Worm (Caenorhabditis elegans) whole organism, mixed stage, embryonic: Measurements from ENCODE around the gene C04E12.2.
"Not testable (repeated sequence)": the region's sequence is repeated elsewhere in the genome, so short reads cannot be mapped to it uniquely, and the experiment has no call there.

ENCODE experiments used
- M03D4.4 ChIP-seq: sonication (generic microtip); optimal IDR thresholded peaks from 2 replicates; lab custom pipeline; 2017; ENCODE audit warnings: mild to moderate bottlenecking, missing genetic modification characterization, missing compliant biosample characterization
- bed-3 ChIP-seq: fragments of 200-800 bp; sonication (Bioruptor generic); optimal IDR thresholded peaks from 3 replicates; lab custom pipeline; 2018; ENCODE audit warnings: mild to moderate bottlenecking, missing genetic modification characterization, moderate library complexity, missing compliant biosample characterization
- ceh-39 ChIP-seq: fragments of 150-350 bp; optimal IDR thresholded peaks from 2 replicates; lab custom pipeline; 2014; ENCODE audit warnings: missing biosample characterization, missing genetic modification characterization
- ceh-43 ChIP-seq: fragments of 200-800 bp; sonication (Bioruptor generic); optimal IDR thresholded peaks from 2 replicates; lab custom pipeline; 2018; ENCODE audit warnings: mild to moderate bottlenecking, missing genetic modification characterization, moderate library complexity, missing compliant biosample characterization
- ceh-83 ChIP-seq: fragments of 200-800 bp; sonication (Bioruptor generic); optimal IDR thresholded peaks from 2 replicates; lab custom pipeline; 2018; ENCODE audit warnings: mild to moderate bottlenecking, missing genetic modification characterization, missing compliant biosample characterization
- ces-1 ChIP-seq: fragments of 150-350 bp; optimal IDR thresholded peaks from 2 replicates; lab custom pipeline; 2014; ENCODE audit warnings: missing biosample characterization, missing genetic modification reagents, missing genetic modification characterization
- cnd-1 ChIP-seq: fragments of 200-800 bp; sonication (Bioruptor generic); optimal IDR thresholded peaks from 2 replicates; lab custom pipeline; 2018; ENCODE audit warnings: mild to moderate bottlenecking, missing genetic modification characterization, missing compliant biosample characterization
- drap-1 ChIP-seq: fragments of 200-800 bp; sonication (Bioruptor generic); optimal IDR thresholded peaks from 3 replicates; lab custom pipeline; 2018; ENCODE audit warnings: mild to moderate bottlenecking, missing genetic modification characterization, missing compliant biosample characterization
- elt-1 ChIP-seq: sonication (generic microtip); optimal IDR thresholded peaks from 2 replicates; lab custom pipeline; 2017; ENCODE audit warnings: missing genetic modification characterization, mild to moderate bottlenecking, missing compliant biosample characterization, antibody characterized with exemption, moderate library complexity, borderline replicate concordance; ENCODE audit not compliant: insufficient read depth
- elt-3 ChIP-seq: fragments of 150-350 bp; optimal IDR thresholded peaks from 2 replicates; lab custom pipeline; 2014; ENCODE audit warnings: missing biosample characterization, missing genetic modification characterization
- ham-2 ChIP-seq: fragments of 200-800 bp; sonication (Bioruptor generic); optimal IDR thresholded peaks from 2 replicates; lab custom pipeline; 2018; ENCODE audit warnings: mild to moderate bottlenecking, missing genetic modification characterization, missing compliant biosample characterization
- hlh-1 ChIP-seq: fragments of 150-350 bp; optimal IDR thresholded peaks from 2 replicates; lab custom pipeline; 2014; ENCODE audit warnings: missing biosample characterization, missing genetic modification reagents, missing genetic modification characterization
- lin-13 ChIP-seq: fragments of 150-350 bp; optimal IDR thresholded peaks from 2 replicates; lab custom pipeline; 2014; ENCODE audit warnings: missing biosample characterization, missing genetic modification characterization
- lin-32 ChIP-seq: fragments of 200-800 bp; sonication (Bioruptor generic); optimal IDR thresholded peaks from 2 replicates; lab custom pipeline; 2018; ENCODE audit warnings: mild to moderate bottlenecking, missing genetic modification characterization, missing compliant biosample characterization
- lsy-2 ChIP-seq: fragments of 150-350 bp; optimal IDR thresholded peaks from 2 replicates; lab custom pipeline; 2014; ENCODE audit warnings: missing biosample characterization, missing genetic modification characterization
- mab-5 ChIP-seq: fragments of 150-350 bp; optimal IDR thresholded peaks from 2 replicates; lab custom pipeline; 2014; ENCODE audit warnings: missing biosample characterization, missing genetic modification characterization
- mep-1 ChIP-seq: fragments of 150-350 bp; optimal IDR thresholded peaks from 2 replicates; lab custom pipeline; 2017; ENCODE audit warnings: missing biosample characterization, missing genetic modification reagents, missing genetic modification characterization, inconsistent platforms
- nhr-12 ChIP-seq: fragments of 150-350 bp; optimal IDR thresholded peaks from 2 replicates; lab custom pipeline; 2014; ENCODE audit warnings: missing biosample characterization, missing genetic modification characterization
- nhr-2 ChIP-seq: fragments of 150-350 bp; optimal IDR thresholded peaks from 2 replicates; lab custom pipeline; 2014; ENCODE audit warnings: missing biosample characterization, missing genetic modification characterization
- nhr-237 ChIP-seq: fragments of 150-350 bp; optimal IDR thresholded peaks from 2 replicates; lab custom pipeline; 2014; ENCODE audit warnings: missing biosample characterization, missing genetic modification characterization
- nhr-28 ChIP-seq: fragments of 150-350 bp; optimal IDR thresholded peaks from 2 replicates; lab custom pipeline; 2014; ENCODE audit warnings: missing biosample characterization, missing genetic modification characterization
- pha-4 ChIP-seq: fragments of 150-350 bp; optimal IDR thresholded peaks from 2 replicates; lab custom pipeline; 2018; ENCODE audit warnings: missing biosample characterization, missing genetic modification reagents, missing genetic modification characterization
- sem-2 ChIP-seq: fragments of 200-800 bp; sonication (Bioruptor generic); optimal IDR thresholded peaks from 2 replicates; lab custom pipeline; 2018; ENCODE audit warnings: mild to moderate bottlenecking, missing genetic modification characterization, missing compliant biosample characterization
- snpc-4 ChIP-seq: fragments of 150-350 bp; optimal IDR thresholded peaks from 2 replicates; lab custom pipeline; 2014; ENCODE audit warnings: missing biosample characterization, missing genetic modification characterization
- sptf-1 ChIP-seq: sonication (generic microtip); optimal IDR thresholded peaks from 2 replicates; lab custom pipeline; 2017; ENCODE audit warnings: mild to moderate bottlenecking, missing genetic modification characterization, moderate library complexity, missing compliant biosample characterization
- tbx-8 ChIP-seq: fragments of 200-800 bp; sonication (Bioruptor generic); optimal IDR thresholded peaks from 2 replicates; lab custom pipeline; 2018; ENCODE audit warnings: mild to moderate bottlenecking, missing genetic modification characterization, moderate library complexity, missing compliant biosample characterization
- unc-120 ChIP-seq: sonication (generic microtip); optimal IDR thresholded peaks from 2 replicates; lab custom pipeline; 2017; ENCODE audit warnings: missing genetic modification characterization, missing compliant biosample characterization; ENCODE audit not compliant: poor library complexity, severe bottlenecking
- unc-39 ChIP-seq: fragments of 150-350 bp; optimal IDR thresholded peaks from 2 replicates; lab custom pipeline; 2014; ENCODE audit warnings: missing biosample characterization, missing genetic modification characterization
- zip-8 ChIP-seq: fragments of 150-350 bp; optimal IDR thresholded peaks from 2 replicates; lab custom pipeline; 2014; ENCODE audit warnings: missing biosample characterization, missing genetic modification characterization

Gene C04E12.2

ce11 chrV:3399952-3400351 lies 32.1 kb downstream of the C04E12.2 start, which contains the start of gene T20D4.10:
Gene T20D4.10 (plus strand): TSS chrV:3400252.
- not testable (repeated sequence) for TF ChIP-seq ceh-43; cnd-1 (tag; lab: Kevin White, UChicago); nhr-2 (tag; lab: Kevin White, UChicago)

DNA sequence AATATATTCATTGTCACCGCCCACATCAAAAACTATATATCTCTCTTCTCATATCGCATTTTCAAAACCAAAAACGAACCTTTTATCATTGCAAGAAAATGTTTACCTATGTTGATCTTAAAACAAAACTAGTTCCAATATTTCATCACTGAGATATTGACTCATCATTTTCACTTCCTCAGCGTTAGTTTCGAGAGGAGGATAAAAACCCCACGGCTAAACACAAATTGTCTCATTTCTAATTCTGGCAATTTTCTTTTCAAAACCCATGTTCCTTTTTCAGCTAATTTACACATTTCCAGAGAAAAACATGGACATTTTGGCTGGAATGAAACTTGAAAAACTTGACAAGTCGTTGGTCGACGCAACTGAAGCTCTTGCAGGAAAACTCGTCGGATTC lies 40.7 kb downstream of the C04E12.2 start, which contains the start of gene T20D4.7:
Gene T20D4.7, plus strand, starts transcription at position 301 of the 400 bp plus-strand sequence.
- TF ChIP-seq unc-120 (no peak), pha-4 (tag; lab: Kevin White, UChicago) (no peak), ceh-83 (GFP tag; lab: Kevin White, UChicago) (no peak), nhr-237 (tag; lab: Kevin White, UChicago) (no peak), mep-1 (tag; lab: Kevin White, UChicago) (no peak), unc-39 (no peak), M03D4.4 (tag; lab: Kevin White, UChicago) (no peak), elt-1 (tag; lab: Kevin White, UChicago) (no peak), lin-13 (no peak), lin-32 (GFP tag; lab: Kevin White, UChicago) (no peak), nhr-12 (tag; lab: Kevin White, UChicago) (no peak), nhr-2 (tag; lab: Kevin White, UChicago) (no peak), mab-5 (tag; lab: Kevin White, UChicago) (no peak), hlh-1 (tag; lab: Kevin White, UChicago) (no peak), snpc-4 (tag; lab: Kevin White, UChicago) (no peak), ces-1 (no peak)

DNA sequence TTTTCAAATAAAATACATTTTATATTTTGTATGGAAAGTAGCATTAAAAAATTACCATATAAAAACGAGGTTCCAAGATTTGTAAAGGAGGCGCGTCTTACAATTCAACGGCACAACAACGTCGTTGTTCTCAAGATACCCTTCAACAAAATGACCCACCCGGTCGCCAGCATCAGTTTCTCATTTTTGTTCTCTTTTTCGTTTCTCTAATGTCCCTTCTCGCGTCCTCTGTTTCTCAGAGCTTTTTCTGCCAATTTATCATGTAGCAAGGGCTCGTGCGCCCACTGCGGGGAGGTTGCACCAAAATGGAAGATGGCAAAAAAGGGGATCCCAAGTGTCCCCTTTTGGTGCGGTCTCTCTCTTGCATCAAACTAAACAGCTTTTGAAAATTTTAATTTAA lies 41.6 kb downstream of the C04E12.2 start:
- no peak for TF ChIP-seq nhr-28 (tag; lab: Kevin White, UChicago)
- no peak for TF ChIP-seq snpc-4 (tag; lab: Kevin White, UChicago)
- TF ChIP-seq mab-5 (tag; lab: Kevin White, UChicago) = no peak
- no peak for TF ChIP-seq nhr-2 (tag; lab: Kevin White, UChicago)
- TF ChIP-seq ceh-39 (tag; lab: Kevin White, UChicago) = no peak
- no peak for TF ChIP-seq lsy-2
- TF ChIP-seq M03D4.4 (tag; lab: Kevin White, UChicago) = no peak
- no peak for TF ChIP-seq bed-3 (GFP tag; lab: Kevin White, UChicago)
- no peak for TF ChIP-seq hlh-1 (tag; lab: Kevin White, UChicago)
- TF ChIP-seq pha-4 (tag; lab: Kevin White, UChicago) = no peak
- TF ChIP-seq nhr-12 (tag; lab: Kevin White, UChicago) = no peak
- no peak for TF ChIP-seq unc-120
- no peak for TF ChIP-seq sptf-1

DNA sequence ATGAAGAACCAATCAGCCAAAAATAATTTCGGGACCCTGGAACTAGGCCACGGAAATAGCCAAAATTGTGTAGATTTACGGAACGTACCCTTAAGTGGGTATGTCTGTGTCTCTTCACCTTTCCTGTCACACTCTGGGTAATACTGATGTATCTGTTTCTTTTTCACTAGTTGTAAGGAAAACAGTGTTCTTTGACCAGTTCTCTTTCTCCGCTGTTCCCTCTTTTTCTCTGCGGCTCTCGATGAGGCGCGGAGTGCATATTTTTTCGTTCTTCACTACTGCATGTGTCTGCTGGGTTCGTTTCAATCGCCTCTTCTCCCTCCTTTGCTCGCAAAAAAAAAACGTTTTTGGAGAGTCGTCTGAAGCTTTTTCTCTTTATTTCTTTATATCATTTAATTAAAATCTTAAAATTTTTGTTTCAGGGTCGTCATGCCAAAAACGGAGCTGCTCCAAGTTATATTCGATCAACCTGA lies 42.3 kb downstream of the C04E12.2 start, which contains the start of gene arrd-22:
Gene arrd-22, plus strand, starts transcription at position 423 of the 473 bp plus-strand sequence.
- no peak for TF ChIP-seq nhr-237 (tag; lab: Kevin White, UChicago)
- TF ChIP-seq tbx-8 (GFP tag; lab: Kevin White, UChicago) = no peak
- no peak for TF ChIP-seq unc-39
- TF ChIP-seq sem-2 (GFP tag; lab: Kevin White, UChicago) = no peak
- TF ChIP-seq ham-2 (GFP tag; lab: Kevin White, UChicago) = no peak
- no peak for TF ChIP-seq drap-1 (GFP tag; lab: Kevin White, UChicago)

ce11 chrV:3413010-3413409 lies 45.1 kb downstream of the C04E12.2 start, which contains the start of gene txt-11:
Gene txt-11 (plus strand): TSS chrV:3413310.
- TF ChIP-seq tbx-8 (GFP tag; lab: Kevin White, UChicago) = no peak
- no peak for TF ChIP-seq mep-1 (tag; lab: Kevin White, UChicago)
- TF ChIP-seq lin-32 (GFP tag; lab: Kevin White, UChicago) = no peak
- TF ChIP-seq ceh-83 (GFP tag; lab: Kevin White, UChicago) = no peak
- no peak for TF ChIP-seq nhr-12 (tag; lab: Kevin White, UChicago)
- no peak for TF ChIP-seq cnd-1 (tag; lab: Kevin White, UChicago)
- TF ChIP-seq sptf-1 = no peak
- no peak for TF ChIP-seq elt-1 (tag; lab: Kevin White, UChicago)
- no peak for TF ChIP-seq zip-8 (tag; lab: Kevin White, UChicago)
- TF ChIP-seq elt-3 (tag; lab: Kevin White, UChicago) = no peak
- TF ChIP-seq ham-2 (GFP tag; lab: Kevin White, UChicago) = no peak
- no peak for TF ChIP-seq ces-1
- TF ChIP-seq ceh-39 (tag; lab: Kevin White, UChicago) = no peak
- no peak for TF ChIP-seq ceh-43
- TF ChIP-seq nhr-237 (tag; lab: Kevin White, UChicago) = no peak
